Fruit fly (Drosophila melanogaster) whole organism, prepupa: ENCODE data around the gene CG15258.

Source experiments
- CG10631 ChIP-seq: fragments of 200-800 bp; sonication (Bioruptor generic); optimal IDR thresholded peaks from 2 replicates; lab custom pipeline; 2016; ENCODE audit warnings: missing biosample characterization, missing genetic modification characterization
- CG10669 ChIP-seq: fragments of 200-800 bp; sonication (Bioruptor generic); optimal IDR thresholded peaks from 3 replicates; lab custom pipeline; 2018; ENCODE audit warnings: missing biosample characterization, mild to moderate bottlenecking, missing genetic modification characterization, moderate library complexity
- CG11294 ChIP-seq: fragments of 200-800 bp; sonication (Bioruptor generic); IDR thresholded peaks from 2 replicates; pipeline ENCODE4 v1.3.6; 2022; ENCODE audit warnings: missing biosample characterization, missing genetic modification characterization
- CG11762 ChIP-seq: fragments of 200-800 bp; sonication (Bioruptor generic); optimal IDR thresholded peaks from 3 replicates; lab custom pipeline; 2016; ENCODE audit warnings: missing biosample characterization, missing genetic modification characterization; ENCODE audit not compliant: insufficient read depth
- CG15336 ChIP-seq: fragments of 200-800 bp; sonication (Bioruptor generic); IDR thresholded peaks from 2 replicates; pipeline ENCODE4 v1.3.6; 2022; ENCODE audit warnings: missing biosample characterization, missing genetic modification characterization
- CG1621 ChIP-seq: fragments of 200-800 bp; sonication (Bioruptor generic); optimal IDR thresholded peaks from 3 replicates; lab custom pipeline; 2018; ENCODE audit warnings: missing biosample characterization, mild to moderate bottlenecking, missing genetic modification characterization
- CG16779 ChIP-seq: fragments of 200-800 bp; sonication (Bioruptor generic); optimal IDR thresholded peaks from 3 replicates; lab custom pipeline; 2017; ENCODE audit warnings: missing biosample characterization, mild to moderate bottlenecking, missing genetic modification characterization
- CG3032 ChIP-seq: fragments of 200-800 bp; optimal IDR thresholded peaks from 2 replicates; lab custom pipeline; 2019; ENCODE audit warnings: missing biosample characterization, mild to moderate bottlenecking, missing genetic modification characterization, moderate library complexity
- CG31627 ChIP-seq: fragments of 200-800 bp; sonication (Bioruptor generic); optimal IDR thresholded peaks from 3 replicates; lab custom pipeline; 2016; ENCODE audit warnings: missing biosample characterization, missing genetic modification characterization
- CG32006 ChIP-seq: fragments of 200-800 bp; sonication (Bioruptor generic); optimal IDR thresholded peaks from 3 replicates; lab custom pipeline; 2017; ENCODE audit warnings: missing biosample characterization, mild to moderate bottlenecking, missing genetic modification characterization
- CG4318 ChIP-seq: fragments of 200-800 bp; sonication (Bioruptor generic); optimal IDR thresholded peaks from 3 replicates; lab custom pipeline; 2017; ENCODE audit warnings: missing biosample characterization, mild to moderate bottlenecking, missing genetic modification characterization
- CG6276 ChIP-seq: fragments of 200-800 bp; sonication (Bioruptor generic); optimal IDR thresholded peaks from 2 replicates; lab custom pipeline; 2017; ENCODE audit warnings: missing biosample characterization, mild to moderate bottlenecking, missing genetic modification characterization
- CG6792 ChIP-seq: fragments of 200-800 bp; sonication (Bioruptor generic); optimal IDR thresholded peaks from 3 replicates; lab custom pipeline; 2016; ENCODE audit warnings: missing biosample characterization, missing genetic modification characterization
- CG6808 ChIP-seq: fragments of 200-800 bp; sonication (Bioruptor generic); optimal IDR thresholded peaks from 3 replicates; lab custom pipeline; 2017; ENCODE audit warnings: missing biosample characterization, missing genetic modification characterization, mild to moderate bottlenecking, moderate library complexity, missing genetic modification reagents
- CG6854 ChIP-seq: fragments of 200-800 bp; sonication (Bioruptor generic); optimal IDR thresholded peaks from 2 replicates; lab custom pipeline; 2017; ENCODE audit warnings: missing biosample characterization, mild to moderate bottlenecking, missing genetic modification characterization
- CG7368 ChIP-seq: fragments of 200-800 bp; sonication (Bioruptor generic); optimal IDR thresholded peaks from 3 replicates; lab custom pipeline; 2016; ENCODE audit warnings: missing biosample characterization, missing genetic modification characterization
- CG9139 ChIP-seq: fragments of 200-800 bp; sonication (Bioruptor generic); optimal IDR thresholded peaks from 3 replicates; lab custom pipeline; 2017; ENCODE audit warnings: missing biosample characterization, mild to moderate bottlenecking, missing genetic modification characterization
- Eip75B ChIP-seq: fragments of 200-800 bp; sonication (Bioruptor generic); optimal IDR thresholded peaks from 3 replicates; lab custom pipeline; 2016; ENCODE audit warnings: missing biosample characterization, missing genetic modification characterization
- Eip78C ChIP-seq: fragments of 200-800 bp; sonication (Bioruptor generic); peaks from one replicate; lab custom pipeline; 2016; ENCODE audit warnings: missing biosample characterization, missing genetic modification characterization
- Ets21C ChIP-seq: fragments of 200-800 bp; sonication (Bioruptor generic); optimal IDR thresholded peaks from 3 replicates; lab custom pipeline; 2016; ENCODE audit warnings: missing biosample characterization, missing genetic modification characterization
- Ets96B ChIP-seq: fragments of 200-800 bp; optimal IDR thresholded peaks from 2 replicates; lab custom pipeline; 2019; ENCODE audit warnings: missing biosample characterization, mild to moderate bottlenecking, missing genetic modification characterization, moderate library complexity
- Gug ChIP-seq: fragments of 200-800 bp; sonication (Bioruptor generic); IDR thresholded peaks from 2 replicates; pipeline ENCODE4 v1.3.6; 2022; ENCODE audit warnings: missing biosample characterization, missing genetic modification characterization
- Hr4 ChIP-seq: fragments of 200-800 bp; sonication (Bioruptor generic); optimal IDR thresholded peaks from 3 replicates; lab custom pipeline; 2016; ENCODE audit warnings: missing biosample characterization, missing genetic modification characterization
- Lpt ChIP-seq: fragments of 200-800 bp; sonication (Bioruptor generic); optimal IDR thresholded peaks from 3 replicates; lab custom pipeline; 2016; ENCODE audit warnings: missing biosample characterization, missing genetic modification characterization
- Met ChIP-seq: fragments of 200-800 bp; sonication (Bioruptor generic); optimal IDR thresholded peaks from 3 replicates; lab custom pipeline; 2016; ENCODE audit warnings: missing biosample characterization, missing genetic modification characterization
- OdsH ChIP-seq: fragments of 200-800 bp; sonication (Bioruptor generic); optimal IDR thresholded peaks from 3 replicates; lab custom pipeline; 2016; ENCODE audit warnings: missing biosample characterization, missing genetic modification characterization
- Smox ChIP-seq: fragments of 200-800 bp; sonication (Bioruptor generic); optimal IDR thresholded peaks from 3 replicates; lab custom pipeline; 2016; ENCODE audit warnings: missing biosample characterization, missing genetic modification characterization
- Sox102F ChIP-seq: fragments of 200-800 bp; sonication (Bioruptor generic); optimal IDR thresholded peaks from 2 replicates; lab custom pipeline; 2016; ENCODE audit warnings: missing biosample characterization, mild to moderate bottlenecking, missing genetic modification characterization
- Sox14 ChIP-seq: fragments of 200-800 bp; sonication (Bioruptor generic); optimal IDR thresholded peaks from 3 replicates; lab custom pipeline; 2016; ENCODE audit warnings: missing biosample characterization, missing genetic modification characterization
- Sox15 ChIP-seq: fragments of 200-800 bp; sonication (Bioruptor generic); optimal IDR thresholded peaks from 3 replicates; lab custom pipeline; 2016; ENCODE audit warnings: missing biosample characterization, missing genetic modification characterization
- achi ChIP-seq: fragments of 200-800 bp; sonication (Bioruptor generic); optimal IDR thresholded peaks from 3 replicates; lab custom pipeline; 2016; ENCODE audit warnings: missing biosample characterization, missing genetic modification characterization
- cyc ChIP-seq: fragments of 200-800 bp; sonication (Bioruptor generic); optimal IDR thresholded peaks from 3 replicates; lab custom pipeline; 2016; ENCODE audit warnings: missing biosample characterization, missing genetic modification characterization
- dac ChIP-seq: fragments of 200-800 bp; sonication (Bioruptor generic); optimal IDR thresholded peaks from 2 replicates; lab custom pipeline; 2017; ENCODE audit warnings: missing biosample characterization, mild to moderate bottlenecking, missing genetic modification characterization
- dsx ChIP-seq: fragments of 200-800 bp; optimal IDR thresholded peaks from 3 replicates; lab custom pipeline; 2019; ENCODE audit warnings: missing biosample characterization, mild to moderate bottlenecking, missing genetic modification characterization, moderate library complexity; ENCODE audit not compliant: poor library complexity, severe bottlenecking
- eg ChIP-seq: fragments of 200-800 bp; sonication (Bioruptor generic); IDR thresholded peaks from 3 replicates; pipeline ENCODE4 v1.3.6; 2022; ENCODE audit warnings: missing biosample characterization, missing genetic modification characterization
- esn ChIP-seq: fragments of 200-800 bp; sonication (Bioruptor generic); optimal IDR thresholded peaks from 2 replicates; lab custom pipeline; 2016; ENCODE audit warnings: missing biosample characterization, mild to moderate bottlenecking, missing genetic modification characterization, moderate library complexity
- fd85E ChIP-seq: fragments of 200-800 bp; sonication (Bioruptor generic); optimal IDR thresholded peaks from 3 replicates; lab custom pipeline; 2016; ENCODE audit warnings: missing biosample characterization, missing genetic modification characterization
- lz ChIP-seq: fragments of 200-800 bp; sonication (Bioruptor generic); optimal IDR thresholded peaks from 3 replicates; lab custom pipeline; 2016; ENCODE audit warnings: missing biosample characterization, missing genetic modification characterization
- salr ChIP-seq, 2 experiments: fragments of 200-800 bp; sonication (Bioruptor generic); optimal IDR thresholded peaks; 3 replicates each; lab custom pipeline; 2016 to 2018; ENCODE audit warnings: missing biosample characterization in 2 of 2, missing genetic modification characterization in 2 of 2, mild to moderate bottlenecking in 1 of 2
- spab ChIP-seq: fragments of 200-800 bp; sonication (Bioruptor generic); optimal IDR thresholded peaks from 2 replicates; lab custom pipeline; 2017; ENCODE audit warnings: missing biosample characterization, mild to moderate bottlenecking, missing genetic modification characterization, missing genetic modification reagents
- ss ChIP-seq, 2 experiments: fragments of 200-800 bp; sonication (Bioruptor generic); optimal IDR thresholded peaks; 2 replicates in 1 of 2; 3 replicates in 1 of 2; lab custom pipeline; 2017 to 2018; ENCODE audit warnings: mild to moderate bottlenecking in 2 of 2, missing biosample characterization in 2 of 2, missing genetic modification characterization in 2 of 2, moderate library complexity in 1 of 2
- svp ChIP-seq: fragments of 200-800 bp; sonication (Bioruptor generic); peaks from one replicate; lab custom pipeline; 2016; ENCODE audit warnings: missing biosample characterization, missing genetic modification characterization
- topi ChIP-seq: fragments of 200-800 bp; sonication (Bioruptor generic); optimal IDR thresholded peaks from 3 replicates; lab custom pipeline; 2016; ENCODE audit warnings: missing biosample characterization, missing genetic modification characterization
- vri ChIP-seq: fragments of 200-800 bp; sonication (Bioruptor generic); optimal IDR thresholded peaks from 3 replicates; lab custom pipeline; 2016; ENCODE audit warnings: missing biosample characterization, mild to moderate bottlenecking, missing genetic modification characterization

The CG15258 gene

DNA sequence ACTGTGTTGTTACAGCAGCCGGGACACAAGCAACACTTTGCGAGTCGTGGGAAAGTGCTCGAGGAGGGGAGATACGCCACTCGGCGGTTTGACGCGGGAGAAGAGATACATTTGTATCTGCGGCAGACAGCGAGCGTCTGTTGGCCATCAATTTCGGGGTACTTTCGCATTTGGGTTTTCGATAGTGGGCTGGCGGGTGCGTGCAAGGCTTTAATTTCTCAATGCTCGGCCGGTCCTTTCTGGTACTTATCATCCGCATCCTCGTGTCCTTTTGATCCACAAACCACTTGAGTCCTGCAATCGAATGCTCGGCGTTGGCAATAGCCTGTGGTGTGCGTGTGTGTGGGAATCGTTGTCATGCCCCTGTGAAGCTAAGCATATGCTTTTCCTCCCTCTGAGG, 9.0 kb upstream of the CG15258 start:
- TF ChIP-seq fd85E (GFP tag; lab: Kevin White, UChicago) (no peak), Eip78C (GFP tag; lab: Kevin White, UChicago) (no peak), CG4318 (GFP tag; lab: Kevin White, UChicago) (no peak), CG7368 (GFP tag; lab: Kevin White, UChicago) (no peak), CG6854 (GFP tag; lab: Kevin White, UChicago) (no peak), spab (no peak), dsx (no peak)

DNA sequence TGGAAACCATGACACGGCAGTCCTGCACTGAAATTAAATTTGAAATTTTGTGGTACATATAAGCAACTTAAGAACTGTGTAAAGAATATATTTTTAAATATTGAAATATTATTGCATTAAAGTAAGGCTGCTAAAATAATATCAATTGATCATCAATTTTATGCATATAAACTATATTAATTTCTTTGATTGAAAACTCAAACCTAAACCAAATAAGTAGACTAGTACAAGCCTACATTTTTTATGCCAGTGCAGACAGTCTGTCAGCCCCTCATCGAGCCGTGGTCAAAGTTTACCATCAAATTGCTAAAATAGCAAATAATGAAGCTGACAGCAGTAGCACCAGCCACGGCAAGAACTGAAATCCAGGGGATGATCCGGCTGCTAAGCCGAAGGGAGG, 8.6 kb upstream of the CG15258 start:
- peak; percentile 51 for TF ChIP-seq Eip78C (GFP tag; lab: Kevin White, UChicago)
- TF ChIP-seq cyc (GFP tag; lab: Kevin White, UChicago), result no peak
- TF ChIP-seq Gug (GFP tag; lab: Robert Waterston, UW), result no peak
- TF ChIP-seq CG1621 (tag; lab: Kevin White, UChicago), result no peak
- TF ChIP-seq Smox (GFP tag; lab: Kevin White, UChicago), result no peak

DNA sequence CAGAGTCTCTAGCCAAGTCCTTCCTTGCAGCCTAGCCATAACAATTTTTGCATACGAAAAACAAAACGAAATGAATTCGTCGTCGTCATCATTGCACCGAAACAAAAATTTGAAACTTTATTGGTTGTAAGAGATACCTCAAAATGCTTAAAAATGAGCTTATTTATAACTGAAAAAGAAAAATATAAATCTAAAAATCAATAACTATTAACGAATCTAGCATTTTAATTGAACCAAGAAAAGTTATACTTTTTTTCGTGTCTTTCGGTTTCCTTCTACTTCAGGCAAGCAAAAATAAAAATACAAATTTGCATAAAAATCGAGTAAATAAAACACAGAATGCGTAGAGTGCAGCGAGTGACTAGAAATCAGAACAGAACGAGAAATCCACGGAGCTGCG, 6.2 kb upstream of the CG15258 start:
- peak; percentile 47 for TF ChIP-seq CG10669 (GFP tag; lab: Kevin White, UChicago)
- peak; percentile 41 for TF ChIP-seq Ets96B (tag; lab: Kevin White, UChicago)
- no peak for TF ChIP-seq CG16779 (tag; lab: Kevin White, UChicago)
- no peak for TF ChIP-seq esn (GFP tag; lab: Kevin White, UChicago)
- no peak for TF ChIP-seq lz (GFP tag; lab: Kevin White, UChicago)
- TF ChIP-seq CG9139 (GFP tag; lab: Kevin White, UChicago), result peak; percentile 25
- TF ChIP-seq ss (GFP tag; optimal IDR thresholded peaks at IDR 0.05; lab: Kevin White, UChicago), result peak; percentile 24 to 35
- peak; percentile 37 for TF ChIP-seq CG3032 (tag; lab: Kevin White, UChicago)
- peak; percentile 41 for TF ChIP-seq CG6808 (GFP tag; lab: Kevin White, UChicago)
- no peak for TF ChIP-seq Sox14 (GFP tag; lab: Kevin White, UChicago)
- TF ChIP-seq spab, result peak; percentile 9
- TF ChIP-seq Eip78C (GFP tag; lab: Kevin White, UChicago), result peak; percentile 52
- peak; percentile 30 for TF ChIP-seq dsx

DNA sequence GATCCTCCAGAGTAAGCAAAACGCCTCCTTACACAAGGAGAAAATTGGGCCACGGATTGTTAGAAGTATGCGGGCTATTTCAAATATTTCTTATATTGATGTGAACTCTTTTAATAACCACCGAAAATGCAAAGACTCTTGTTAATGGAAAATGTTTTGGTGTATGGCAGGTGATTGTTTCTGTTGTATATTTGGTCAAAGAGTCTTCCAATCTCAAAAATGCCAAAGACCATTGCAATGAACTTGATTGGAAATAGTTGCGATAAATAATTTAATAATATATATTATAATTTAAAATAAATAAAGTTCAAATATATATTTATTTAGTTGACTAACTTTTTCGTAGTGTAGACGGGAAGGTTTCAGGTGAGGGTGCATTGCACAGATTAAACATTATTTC, 2.6 kb upstream of the CG15258 start:
- TF ChIP-seq CG15336 (GFP tag; lab: Robert Waterston, UW) (no peak), CG9139 (GFP tag; lab: Kevin White, UChicago) (no peak), dac (GFP tag; lab: Kevin White, UChicago) (no peak), Ets21C (GFP tag; lab: Kevin White, UChicago) (no peak), svp (GFP tag; lab: Kevin White, UChicago) (peak; percentile 64), CG32006 (peak; percentile 38), salr (GFP tag; optimal IDR thresholded peaks at IDR 0.05; lab: Kevin White, UChicago) (no peak), CG11762 (GFP tag; lab: Kevin White, UChicago) (no peak), Sox102F (peak; percentile 8), Eip78C (GFP tag; lab: Kevin White, UChicago) (peak; percentile 19), CG3032 (tag; lab: Kevin White, UChicago) (peak; percentile 21), CG11294 (GFP tag; lab: Robert Waterston, UW) (no peak), CG6854 (GFP tag; lab: Kevin White, UChicago) (no peak), CG31627 (GFP tag; lab: Kevin White, UChicago) (peak; percentile 12), spab (peak; percentile 1), CG6276 (GFP tag; lab: Kevin White, UChicago) (no peak), CG6792 (GFP tag; lab: Kevin White, UChicago) (no peak), Met (GFP tag; lab: Kevin White, UChicago) (peak; percentile 24), Hr4 (GFP tag; lab: Kevin White, UChicago) (no peak), OdsH (GFP tag; lab: Kevin White, UChicago) (no peak), CG16779 (tag; lab: Kevin White, UChicago) (no peak), Smox (GFP tag; lab: Kevin White, UChicago) (no peak), esn (GFP tag; lab: Kevin White, UChicago) (peak; percentile 45), CG6808 (GFP tag; lab: Kevin White, UChicago) (no peak), Lpt (GFP tag; lab: Kevin White, UChicago) (no peak), CG10631 (peak; percentile 43), ss (GFP tag; optimal IDR thresholded peaks at IDR 0.05; lab: Kevin White, UChicago) (no peak), vri (GFP tag; lab: Kevin White, UChicago) (peak; percentile 17), achi (peak; percentile 9), Ets96B (tag; lab: Kevin White, UChicago) (peak; percentile 12), eg (GFP tag; lab: Robert Waterston, UW) (no peak), Eip75B (GFP tag; lab: Kevin White, UChicago) (no peak), Sox15 (GFP tag; lab: Kevin White, UChicago) (no peak), topi (GFP tag; lab: Kevin White, UChicago) (no peak)
